Worm (Caenorhabditis elegans) whole organism, L4 larva: Measurements from ENCODE around the gene W02A2.8.

Experiments used
- F44E2.7 ChIP-seq: fragments of 200-800 bp; sonication (Bioruptor generic); IDR thresholded peaks from 2 replicates; pipeline ENCODE4 v2.1.2; 2022; ENCODE audit warnings: missing genetic modification characterization, missing compliant biosample characterization
- T26A8.4 ChIP-seq: fragments of 200-800 bp; sonication (Bioruptor generic); IDR thresholded peaks from 2 replicates; pipeline ENCODE4 v1.3.6; 2022; ENCODE audit warnings: missing genetic modification characterization, missing compliant biosample characterization
- Y75B8A.6 ChIP-seq: fragments of 200-800 bp; sonication (Bioruptor generic); IDR thresholded peaks from 2 replicates; pipeline ENCODE4 v1.3.6; 2022; ENCODE audit warnings: missing genetic modification reagents, missing genetic modification characterization, missing compliant biosample characterization
- ZK337.2 ChIP-seq: fragments of 200-800 bp; sonication (Bioruptor generic); IDR thresholded peaks from 2 replicates; pipeline ENCODE4 v1.3.6; 2022; ENCODE audit warnings: missing genetic modification reagents, missing genetic modification characterization, missing compliant biosample characterization
- aha-1 ChIP-seq: fragments of 150-350 bp; peaks from one replicate; lab custom pipeline; 2014; ENCODE audit warnings: missing biosample characterization, missing genetic modification characterization
- aly-2 ChIP-seq: sonication (generic microtip); optimal IDR thresholded peaks from 2 replicates; lab custom pipeline; 2018; ENCODE audit warnings: missing biosample characterization, missing genetic modification characterization
- ama-1 ChIP-seq: fragments of 150-350 bp; optimal IDR thresholded peaks from 2 replicates; lab custom pipeline; 2014; ENCODE audit warnings: inconsistent platforms, mixed read lengths
- ctbp-1 ChIP-seq: fragments of 200-800 bp; sonication (Bioruptor generic); IDR thresholded peaks from 2 replicates; pipeline ENCODE4 v1.3.6; 2022; ENCODE audit warnings: missing genetic modification reagents, missing genetic modification characterization, missing compliant biosample characterization
- daf-16 ChIP-seq, 3 experiments: sonication (generic microtip); optimal IDR thresholded peaks; 2 replicates each; lab custom pipeline; 2016 to 2017; ENCODE audit warnings: missing genetic modification characterization in 3 of 3, missing genetic modification reagents in 3 of 3, mild to moderate bottlenecking in 2 of 3, missing compliant biosample characterization in 2 of 3, missing biosample characterization in 1 of 3, moderate library complexity in 1 of 3
- dve-1 ChIP-seq: sonication (generic microtip); optimal IDR thresholded peaks from 2 replicates; lab custom pipeline; 2017; ENCODE audit warnings: antibody characterized with exemption, mild to moderate bottlenecking, missing genetic modification characterization, missing compliant biosample characterization; ENCODE audit not compliant: insufficient read depth
- egl-43 ChIP-seq: fragments of 200-800 bp; sonication (Bioruptor generic); IDR thresholded peaks from 2 replicates; pipeline ENCODE4 v1.3.6; 2022; ENCODE audit warnings: missing genetic modification reagents, missing genetic modification characterization, missing compliant biosample characterization
- hif-1 ChIP-seq, 2 experiments: sonication (generic microtip); optimal IDR thresholded peaks; 2 replicates each; lab custom pipeline; 2016 to 2017; ENCODE audit warnings: missing compliant biosample characterization in 2 of 2, missing genetic modification characterization in 2 of 2, missing genetic modification reagents in 2 of 2, missing genotype in 2 of 2, mild to moderate bottlenecking in 1 of 2
- hlh-30 ChIP-seq: sonication (generic microtip); optimal IDR thresholded peaks from 2 replicates; lab custom pipeline; 2017; ENCODE audit warnings: antibody characterized with exemption, mild to moderate bottlenecking, missing genetic modification characterization, missing compliant biosample characterization; ENCODE audit not compliant: insufficient read depth
- hmg-1.1 ChIP-seq: fragments of 200-800 bp; sonication (Bioruptor generic); IDR thresholded peaks from 2 replicates; pipeline ENCODE4 v1.3.6; 2022; ENCODE audit warnings: missing genetic modification reagents, missing genetic modification characterization, missing compliant biosample characterization
- jun-1 ChIP-seq: fragments of 150-350 bp; optimal IDR thresholded peaks from 2 replicates; lab custom pipeline; 2014; ENCODE audit warnings: missing biosample characterization, missing genetic modification reagents, missing genetic modification characterization
- lin-13 ChIP-seq: fragments of 150-350 bp; optimal IDR thresholded peaks from 2 replicates; lab custom pipeline; 2014; ENCODE audit warnings: missing biosample characterization, missing genetic modification reagents, missing genetic modification characterization
- lin-38 ChIP-seq: fragments of 200-800 bp; sonication (Bioruptor generic); IDR thresholded peaks from 2 replicates; pipeline ENCODE4 v1.3.6; 2022; ENCODE audit warnings: missing genetic modification reagents, missing genetic modification characterization, missing compliant biosample characterization
- madf-9 ChIP-seq: fragments of 200-800 bp; sonication (Bioruptor generic); conservative IDR thresholded peaks from 2 replicates; pipeline ENCODE4 v1.3.6; 2022; ENCODE audit warnings: missing genetic modification reagents, missing genetic modification characterization, missing compliant biosample characterization
- mep-1 ChIP-seq: fragments of 150-350 bp; sonication (generic microtip); optimal IDR thresholded peaks from 3 replicates; lab custom pipeline; 2014; ENCODE audit warnings: missing biosample characterization, missing genetic modification characterization
- mxl-2 ChIP-seq: fragments of 200-800 bp; sonication (Bioruptor generic); conservative IDR thresholded peaks from 2 replicates; pipeline ENCODE4 v1.3.6; 2022; ENCODE audit warnings: missing genetic modification reagents, missing genetic modification characterization, missing compliant biosample characterization
- nhr-25 ChIP-seq: sonication (generic microtip); optimal IDR thresholded peaks from 2 replicates; lab custom pipeline; 2017; ENCODE audit warnings: missing genetic modification characterization, mild to moderate bottlenecking, missing compliant biosample characterization, antibody characterized with exemption, moderate library complexity, borderline replicate concordance; ENCODE audit not compliant: insufficient read depth
- nhr-28 ChIP-seq: fragments of 150-350 bp; optimal IDR thresholded peaks from 2 replicates; lab custom pipeline; 2014; ENCODE audit warnings: missing biosample characterization, missing genetic modification characterization
- pqm-1 ChIP-seq: sonication (generic microtip); optimal IDR thresholded peaks from 2 replicates; lab custom pipeline; 2017; ENCODE audit warnings: missing biosample characterization, missing genetic modification characterization
- rbr-2 ChIP-seq: sonication (generic microtip); optimal IDR thresholded peaks from 2 replicates; lab custom pipeline; 2016; ENCODE audit warnings: missing genotype, missing genetic modification characterization, missing compliant biosample characterization
- set-16 ChIP-seq: fragments of 200-800 bp; sonication (Bioruptor generic); IDR thresholded peaks from 2 replicates; pipeline ENCODE4 v1.3.6; 2022; ENCODE audit warnings: missing genetic modification reagents, missing genetic modification characterization, missing compliant biosample characterization
- snpc-1.2 ChIP-seq: fragments of 200-800 bp; sonication (Bioruptor generic); IDR thresholded peaks from 2 replicates; pipeline ENCODE4 v1.3.6; 2022; ENCODE audit warnings: missing genetic modification reagents, missing genetic modification characterization, missing compliant biosample characterization
- spr-1 ChIP-seq: sonication (generic microtip); optimal IDR thresholded peaks from 2 replicates; lab custom pipeline; 2016; ENCODE audit warnings: mild to moderate bottlenecking, missing genetic modification characterization, missing compliant biosample characterization
- tag-97 ChIP-seq: fragments of 200-800 bp; sonication (Bioruptor generic); IDR thresholded peaks from 2 replicates; pipeline ENCODE4 v1.3.6; 2022; ENCODE audit warnings: missing genetic modification characterization, missing compliant biosample characterization
- unc-130 ChIP-seq: sonication (generic microtip); optimal IDR thresholded peaks from 2 replicates; lab custom pipeline; 2016; ENCODE audit warnings: missing genetic modification reagents, missing genetic modification characterization, missing compliant biosample characterization
- unc-62 ChIP-seq, 3 experiments: fragments of 150-350 bp in 1 of 3; sonication (generic microtip); optimal IDR thresholded peaks in 2 of 3; peaks in 1 of 3; 1 replicate in 1 of 3; 2 replicates in 2 of 3; lab custom pipeline; 2014 to 2017; ENCODE audit warnings: missing biosample characterization in 3 of 3, missing genetic modification characterization in 3 of 3, missing genetic modification reagents in 3 of 3, missing genotype in 1 of 3
- zag-1 ChIP-seq: fragments of 150-350 bp; optimal IDR thresholded peaks from 2 replicates; lab custom pipeline; 2014; ENCODE audit warnings: missing biosample characterization, missing genetic modification characterization

W02A2.8 gene

DNA sequence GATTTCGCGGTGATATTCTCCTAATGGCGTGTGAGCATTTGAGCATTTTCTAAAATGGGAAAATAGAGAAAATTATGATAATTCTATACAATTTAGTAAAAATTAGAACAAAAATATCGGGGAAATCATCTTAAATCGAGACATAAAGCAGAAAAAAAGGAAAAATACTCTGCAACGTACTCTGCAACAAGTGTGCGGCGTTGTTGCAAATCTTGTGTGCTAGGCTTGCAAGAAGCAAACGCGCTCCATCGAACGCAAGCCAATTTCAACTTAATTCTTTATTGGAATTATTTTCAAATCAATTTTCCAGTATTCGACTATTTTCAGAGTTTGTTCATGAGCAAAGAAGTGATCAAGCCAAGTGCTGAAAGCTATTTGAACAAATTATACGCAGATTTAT, 27.7 kb upstream of the W02A2.8 start, which contains the start of the genes Y62E10A.20, Y62E10A.23 and mdt-9 (continued):
- TF ChIP-seq rbr-2 (tag; lab: Kevin White, UChicago) (peak; percentile 61), egl-43 (GFP tag; lab: Robert Waterston, UW) (no peak), lin-38 (GFP tag; lab: Robert Waterston, UW) (peak; percentile 96), hlh-30 (tag; lab: Kevin White, UChicago) (peak; percentile 45), zag-1 (no peak), ama-1 (lab: Kevin White, UChicago) (peak; percentile 20), nhr-28 (peak; percentile 30), hif-1 (tag; optimal IDR thresholded peaks at IDR 0.05; lab: Kevin White, UChicago) (peak in 1 of 2 experiments; percentile 76), ctbp-1 (GFP tag; lab: Robert Waterston, UW) (peak; percentile 14; the same call in 1 of the 2 replicates), aha-1 (tag; lab: Kevin White, UChicago) (peak; percentile 96), hmg-1.1 (GFP tag; lab: Robert Waterston, UW) (peak; percentile 59), dve-1 (tag; lab: Kevin White, UChicago) (peak; percentile 70), unc-130 (GFP tag; lab: Kevin White, UChicago) (peak; percentile 78), jun-1 (tag; lab: Kevin White, UChicago) (no peak), snpc-1.2 (0 out of 2 replicates have a peak, but pooled peaks have one; percentile 67), T26A8.4 (GFP tag; lab: Robert Waterston, UW) (0 out of 2 replicates have a peak, but pooled peaks have one; percentile 46), spr-1 (tag; lab: Kevin White, UChicago) (peak; percentile 0), Y75B8A.6 (no peak), set-16 (GFP tag; lab: Robert Waterston, UW) (no peak), nhr-25 (no peak)

ce11 chrIV:13383763-13384436, 25.5 kb upstream of the W02A2.8 start, which contains the start of gene rab-19:
TSS of gene rab-19 (minus strand) at chrIV:13384386.
- TF ChIP-seq hmg-1.1 (GFP tag; lab: Robert Waterston, UW) (0 out of 2 replicates have a peak, but pooled peaks have one; percentile 40), mep-1 (peak; percentile 10), ZK337.2 (GFP tag; lab: Robert Waterston, UW) (no peak), aha-1 (tag; lab: Kevin White, UChicago) (peak; percentile 60), hif-1 (tag; optimal IDR thresholded peaks at IDR 0.05; lab: Kevin White, UChicago) (peak in 1 of 2 experiments; percentile 19), aly-2 (no peak), lin-38 (GFP tag; lab: Robert Waterston, UW) (peak; percentile 32; the same call in 1 of the 2 replicates)

DNA sequence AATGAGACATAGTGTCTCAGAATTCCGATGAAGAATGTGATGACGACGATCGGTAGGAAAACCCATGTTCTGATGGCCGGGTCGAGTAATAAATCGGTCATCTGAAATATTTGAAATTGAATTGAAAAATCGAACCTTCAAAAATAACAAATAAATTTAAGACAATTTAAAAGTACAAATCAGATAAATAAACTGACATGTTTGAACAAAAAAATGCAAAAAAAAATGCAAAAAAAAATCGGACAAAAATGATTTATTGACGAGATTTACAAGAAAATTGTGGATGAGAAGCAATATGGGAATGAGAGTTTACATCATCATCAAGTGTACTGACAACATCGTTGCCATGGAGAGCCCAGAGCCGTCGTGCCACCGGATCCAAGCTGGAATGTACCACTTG, 23.4 kb upstream of the W02A2.8 start, which contains the start of gene emc-3:
Gene emc-3, minus strand, starts transcription at position 101 of the 400 bp plus-strand sequence.
- TF ChIP-seq set-16 (GFP tag; lab: Robert Waterston, UW) (no peak), madf-9 (no peak), daf-16 (GFP tag; optimal IDR thresholded peaks at IDR 0.05; lab: Kevin White, UChicago) (no peak), daf-16 (tag; optimal IDR thresholded peaks at IDR 0.05; lab: Kevin White, UChicago) (no peak)

- no peak for TF ChIP-seq mxl-2
- TF ChIP-seq tag-97 (GFP tag; lab: Robert Waterston, UW), result no peak
- TF ChIP-seq egl-43 (GFP tag; lab: Robert Waterston, UW), result no peak
- no peak for TF ChIP-seq pqm-1
- no peak for TF ChIP-seq zag-1
- TF ChIP-seq unc-62 (GFP tag; optimal IDR thresholded peaks at IDR 0.05 in 1 of 2; lab: Kevin White, UChicago), result no peak
- no peak for TF ChIP-seq unc-62 (tag; optimal IDR thresholded peaks at IDR 0.05; lab: Kevin White, UChicago)
Measured at ce11 chrIV:13380506-13380905, 22.1 kb upstream of the W02A2.8 start.

DNA sequence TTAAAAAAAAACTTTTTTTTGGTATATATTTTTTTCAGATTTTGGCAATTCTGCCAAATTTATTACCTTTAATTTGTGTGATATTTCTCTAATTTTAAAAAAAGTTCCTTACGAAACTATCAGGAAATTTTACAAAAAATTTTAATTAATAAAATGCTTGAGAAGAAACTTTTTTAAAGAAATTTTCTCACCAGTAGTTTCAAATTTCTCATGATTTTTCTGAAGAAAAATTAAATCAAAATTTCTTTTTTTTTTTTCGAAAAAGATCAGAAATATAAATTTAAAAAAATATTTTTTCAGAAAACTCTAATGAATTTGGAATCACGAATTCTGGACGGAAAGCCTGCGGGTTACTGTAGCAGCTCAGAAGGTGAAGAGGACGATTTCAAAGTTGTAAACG, 19.3 kb upstream of the W02A2.8 start, which contains the start of gene mau-8:
Gene mau-8, plus strand, starts transcription at position 301 of the 400 bp plus-strand sequence.
- no peak for TF ChIP-seq lin-13 (GFP tag; lab: Kevin White, UChicago)
- TF ChIP-seq hlh-30 (tag; lab: Kevin White, UChicago), result no peak
- TF ChIP-seq T26A8.4 (GFP tag; lab: Robert Waterston, UW), result no peak
- TF ChIP-seq F44E2.7, result no peak
